Worm (Caenorhabditis elegans): ENCODE data around the gene nmad-1.

nmad-1 gene

DNA sequence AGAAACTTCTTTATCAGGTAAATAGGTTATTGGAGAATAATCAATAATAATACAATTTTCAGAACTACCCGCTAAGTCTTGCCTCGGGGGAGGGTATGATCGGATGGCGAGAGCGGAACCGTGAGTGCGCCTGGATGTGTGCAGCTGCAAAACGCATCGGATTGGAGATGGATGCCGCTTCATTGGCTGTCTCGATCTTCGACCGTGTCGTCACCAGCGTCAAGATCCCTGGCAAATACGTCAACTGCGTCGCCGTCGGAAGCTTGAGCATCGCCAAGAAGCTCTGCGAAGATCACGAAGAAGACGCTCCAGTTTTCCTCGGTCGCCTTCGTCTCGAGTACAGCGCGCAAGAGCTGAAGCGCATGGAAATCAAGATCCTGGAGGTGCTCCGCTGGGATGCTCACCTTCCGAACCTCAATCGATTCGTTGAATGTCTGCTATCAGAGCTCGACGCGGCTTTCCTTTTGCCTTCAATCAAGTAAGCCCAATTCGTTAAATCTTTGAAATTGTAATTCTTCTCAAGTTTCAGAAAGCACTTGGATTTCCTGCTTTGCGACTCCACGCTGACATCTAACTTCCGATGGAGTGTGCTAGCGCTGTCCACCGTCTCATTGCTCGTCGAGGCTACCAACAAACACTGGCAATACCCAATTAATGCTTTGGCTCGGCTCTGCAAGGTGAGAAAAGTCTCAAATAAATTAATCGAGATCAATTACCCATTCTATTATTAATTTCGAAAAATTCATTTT lies 49.8 kb downstream of the nmad-1 start:
- TF ChIP-seq ces-1 (GFP tag; optimal IDR thresholded peaks at IDR 0.05) (no peak), egl-27 (tag; optimal IDR thresholded peaks at IDR 0.05) (no peak), nhr-28 (tag; optimal IDR thresholded peaks at IDR 0.05) (no peak), efl-1 (optimal IDR thresholded peaks at IDR 0.05) (no peak), efl-1 (GFP tag; optimal IDR thresholded peaks at IDR 0.05 in 1 of 2) (peak in 1 of 2 experiments; percentile 92), ztf-11 (tag; optimal IDR thresholded peaks at IDR 0.05) (no peak), efl-3 (GFP tag; optimal IDR thresholded peaks at IDR 0.05) (no peak), ama-1 (optimal IDR thresholded peaks at IDR 0.05) (peak; percentile 7), snpc-4 (tag; optimal IDR thresholded peaks at IDR 0.05) (no peak), nhr-85 (tag) (peak; percentile 64), unc-86 (tag; optimal IDR thresholded peaks at IDR 0.05) (no peak), ceh-82 (tag; optimal IDR thresholded peaks at IDR 0.05) (no peak), mef-2 (tag; optimal IDR thresholded peaks at IDR 0.05) (no peak)

DNA sequence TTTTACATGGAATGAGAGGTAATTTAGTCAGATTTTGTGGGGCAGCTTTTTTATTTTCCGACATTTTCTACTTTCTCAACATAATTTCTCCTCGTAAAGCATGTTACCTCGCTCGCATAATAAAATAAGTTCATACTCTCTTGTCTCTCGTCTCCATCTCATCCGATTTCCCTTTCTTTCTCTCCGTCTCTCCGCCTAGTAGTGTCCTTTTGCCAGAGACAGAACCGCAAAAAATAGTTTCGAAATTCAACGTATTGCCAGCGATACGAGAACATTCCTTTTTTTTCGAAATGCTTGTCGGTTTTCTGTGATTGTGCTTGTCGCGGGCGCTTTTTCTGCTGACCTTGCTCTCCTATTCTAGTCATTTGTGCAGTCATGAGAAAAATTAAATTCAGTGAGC lies 50.6 kb downstream of the nmad-1 start:
- TF ChIP-seq xbp-1 (tag; optimal IDR thresholded peaks at IDR 0.05) (peak; percentile 37), efl-1 (optimal IDR thresholded peaks at IDR 0.05) (peak; percentile 62), efl-1 (GFP tag; optimal IDR thresholded peaks at IDR 0.05 in 1 of 2) (peak; percentile 57 to 96), lin-14 (GFP tag; optimal IDR thresholded peaks at IDR 0.05) (peak; percentile 83), blmp-1 (tag; optimal IDR thresholded peaks at IDR 0.05) (peak; percentile 83), ces-1 (GFP tag; optimal IDR thresholded peaks at IDR 0.05) (no peak), lin-13 (GFP tag; optimal IDR thresholded peaks at IDR 0.05) (peak; percentile 54), aly-2 (tag; optimal IDR thresholded peaks at IDR 0.05) (peak; percentile 86), snpc-4 (tag; optimal IDR thresholded peaks at IDR 0.05) (peak; percentile 16), lin-35 (GFP tag; optimal IDR thresholded peaks at IDR 0.05) (peak; percentile 59 to 70), unc-130 (tag; optimal IDR thresholded peaks at IDR 0.05) (peak; percentile 12), fkh-8 (tag; optimal IDR thresholded peaks at IDR 0.05) (peak; percentile 48), nhr-90 (tag; optimal IDR thresholded peaks at IDR 0.05; ENCODE audit: poor library complexity) (no peak), C16A3.4 (tag; optimal IDR thresholded peaks at IDR 0.05) (peak; percentile 13), nhr-77 (tag; optimal IDR thresholded peaks at IDR 0.05) (peak; percentile 49), elt-3 (tag; optimal IDR thresholded peaks at IDR 0.05) (peak in 5 of 6 experiments; percentile 58 to 87 (median 62)), nhr-28 (tag; optimal IDR thresholded peaks at IDR 0.05) (no peak), nhr-20 (tag; optimal IDR thresholded peaks at IDR 0.05) (peak; percentile 72), snu-23 (GFP tag; optimal IDR thresholded peaks at IDR 0.05) (peak; percentile 77), nhr-12 (tag; optimal IDR thresholded peaks at IDR 0.05) (no peak), ama-1 (optimal IDR thresholded peaks at IDR 0.05) (peak; percentile 91), lin-39 (tag; optimal IDR thresholded peaks at IDR 0.05) (no peak), mdl-1 (tag; optimal IDR thresholded peaks at IDR 0.05) (peak in 1 of 2 experiments; percentile 33), tlp-1 (tag; optimal IDR thresholded peaks at IDR 0.05) (no peak), ceh-8 (GFP tag; optimal IDR thresholded peaks at IDR 0.05) (no peak), swsn-7 (tag; optimal IDR thresholded peaks at IDR 0.05) (peak; percentile 54), nhr-47 (tag; optimal IDR thresholded peaks at IDR 0.05) (peak; percentile 64), ceh-90 (tag; optimal IDR thresholded peaks at IDR 0.05) (no peak), pax-3 (tag; optimal IDR thresholded peaks at IDR 0.05) (peak; percentile 63), dpl-1 (GFP tag; optimal IDR thresholded peaks at IDR 0.05) (peak; percentile 39 to 50 (median 40)), ztf-4 (tag; optimal IDR thresholded peaks at IDR 0.05) (peak; percentile 52), skn-1 (tag; optimal IDR thresholded peaks at IDR 0.05) (peak; percentile 46), Y116A8C.19 (tag; optimal IDR thresholded peaks at IDR 0.05; ENCODE audit: borderline replicate concordance) (no peak), lsy-2 (tag; optimal IDR thresholded peaks at IDR 0.05) (peak; percentile 54 to 60), mep-1 (tag; optimal IDR thresholded peaks at IDR 0.05) (peak; percentile 86), unc-86 (tag; optimal IDR thresholded peaks at IDR 0.05) (no peak), efl-3 (GFP tag; optimal IDR thresholded peaks at IDR 0.05) (no peak), ceh-88 (GFP tag; IDR thresholded peaks at IDR 0.05) (no peak), nhr-85 (tag) (peak; percentile 90), nhr-19 (GFP tag; conservative IDR thresholded peaks at IDR 0.05) (peak; percentile 38), fos-1 (tag; optimal IDR thresholded peaks at IDR 0.05) (peak; percentile 61), rnt-1 (tag; optimal IDR thresholded peaks at IDR 0.05) (peak; percentile 87), nhr-71 (tag; optimal IDR thresholded peaks at IDR 0.05) (peak; percentile 77), irx-1 (tag; optimal IDR thresholded peaks at IDR 0.05) (peak; percentile 41), nhr-237 (tag; optimal IDR thresholded peaks at IDR 0.05) (peak; percentile 54)
